Fruit fly (Drosophila melanogaster) S2 (cell line): ENCODE data around the gene MED1.

Experiments
- CG8478 ChIP-seq: fragments of >200 bp; optimal IDR thresholded peaks from 2 replicates; lab custom pipeline; 2018
- CTCF ChIP-seq, 2 experiments: fragments of >200 bp; optimal IDR thresholded peaks; 2 replicates each; lab custom pipeline; 2018

MED1 gene

DNA sequence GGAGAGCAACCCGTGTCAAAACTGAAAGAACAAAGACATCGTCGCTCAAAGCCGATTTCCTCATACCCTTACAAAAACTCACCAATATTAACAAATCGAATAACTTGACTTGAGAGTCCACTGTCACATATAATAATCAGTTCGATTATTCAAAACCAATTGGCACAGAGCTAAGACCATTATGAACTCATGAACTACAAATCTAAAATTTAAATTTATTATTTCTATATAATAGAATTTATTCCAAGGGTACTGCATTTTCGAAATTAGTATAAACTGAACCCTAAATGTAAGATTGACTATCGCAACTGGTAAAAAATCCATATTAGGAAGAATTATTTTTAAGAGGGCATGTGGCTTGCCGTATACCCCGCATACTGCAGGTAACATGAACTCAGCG, 52.3 kb downstream of the MED1 start:
- TF ChIP-seq CG8478 = no peak
- no peak for TF ChIP-seq CTCF (optimal IDR thresholded peaks at IDR 0.05; lab: Kevin White, UChicago)
